Fruit fly (Drosophila melanogaster) Kc167 (cell line): ENCODE results near the gene ph-p.

ENCODE experiments used
- Myc ChIP-seq: fragments of >200 bp; optimal IDR thresholded peaks from 2 replicates; lab custom pipeline; 2017; ENCODE audit warnings: missing external identifiers
- Sin3A ChIP-seq: fragments of >200 bp; optimal IDR thresholded peaks from 2 replicates; lab custom pipeline; 2018; ENCODE audit warnings: missing external identifiers
- h ChIP-seq: fragments of >200 bp; optimal IDR thresholded peaks from 3 replicates; lab custom pipeline; 2018; ENCODE audit warnings: missing external identifiers
- insv ChIP-seq: fragments of >200 bp; optimal IDR thresholded peaks from 3 replicates; lab custom pipeline; 2018; ENCODE audit warnings: missing external identifiers
- psq ChIP-seq: fragments of >200 bp; optimal IDR thresholded peaks from 2 replicates; lab custom pipeline; 2017; ENCODE audit warnings: missing external identifiers
- ttk ChIP-seq: sonication (Bioruptor generic); optimal IDR thresholded peaks from 2 replicates; lab custom pipeline; 2017; ENCODE audit warnings: missing external identifiers

The ph-p gene

dm6 chrX:2081848-2082365 is 56.3 kb downstream of the ph-p start:
- TF ChIP-seq Sin3A = no peak
- no peak for TF ChIP-seq psq (lab: Kevin White, UChicago)
- TF ChIP-seq ttk (lab: Kevin White, UChicago) = no peak
- TF ChIP-seq h (lab: Kevin White, UChicago) = no peak
- TF ChIP-seq Myc (lab: Kevin White, UChicago) = no peak

- TF ChIP-seq Myc (lab: Kevin White, UChicago) (no peak), insv (lab: Kevin White, UChicago) (no peak), psq (lab: Kevin White, UChicago) (no peak), ttk (lab: Kevin White, UChicago) (no peak), Sin3A (no peak), h (lab: Kevin White, UChicago) (no peak)
Measured at dm6 chrX:2080367-2080927, 57.7 kb downstream of the ph-p start, which contains the start of the genes CG16903 and Unc-76. CG16903 (minus strand) TSS chrX:2080405. Unc-76 (plus strand) TSS chrX:2080610.

- TF ChIP-seq insv (lab: Kevin White, UChicago) = no peak
- TF ChIP-seq ttk (lab: Kevin White, UChicago) = no peak
- no peak for TF ChIP-seq h (lab: Kevin White, UChicago)
- TF ChIP-seq Sin3A = no peak
- no peak for TF ChIP-seq psq (lab: Kevin White, UChicago)
- no peak for TF ChIP-seq Myc (lab: Kevin White, UChicago)
Measured at dm6 chrX:2076412-2077357, 61.5 kb downstream of the ph-p start, which contains the start of gene CG4025. CG4025 (plus strand) TSS chrX:2076966.
